Worm (Caenorhabditis elegans) whole organism, L4/young adult: Measurements from ENCODE around the gene flp-7.
A peak's percentile ranks its signal among the peaks of the same experiment; 100 is the strongest.

Experiments used
- W03F9.2 ChIP-seq: fragments of 150-350 bp; optimal IDR thresholded peaks from 2 replicates; lab custom pipeline; 2014; ENCODE audit warnings: missing biosample characterization, missing genetic modification characterization
- dao-5 ChIP-seq: sonication (generic microtip); optimal IDR thresholded peaks from 2 replicates; lab custom pipeline; 2016; ENCODE audit warnings: missing genotype, missing genetic modification characterization, moderate library complexity, missing compliant biosample characterization
- him-1 ChIP-seq: sonication (generic microtip); optimal IDR thresholded peaks from 2 replicates; lab custom pipeline; 2016; ENCODE audit warnings: missing genotype, missing genetic modification reagents, missing genetic modification characterization, missing compliant biosample characterization

Gene flp-7

DNA sequence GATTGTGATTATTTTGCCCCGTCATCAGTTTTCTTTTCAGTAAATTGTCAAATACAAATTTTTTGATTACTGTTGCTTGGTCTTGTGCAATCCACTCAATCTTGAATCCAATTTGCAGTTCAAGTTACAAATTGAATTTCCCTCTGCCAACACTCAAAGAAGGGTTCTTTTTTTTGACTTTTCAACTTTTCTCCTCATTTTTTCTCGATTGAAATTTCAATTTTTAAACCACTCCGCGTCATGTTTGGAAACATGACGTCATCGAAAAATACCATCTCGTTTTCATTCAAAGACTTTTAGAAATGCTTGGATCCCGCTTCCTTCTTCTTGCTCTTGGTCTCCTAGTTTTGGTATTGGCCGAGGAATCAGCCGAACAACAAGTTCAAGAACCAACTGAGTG, at the start of gene flp-7:
flp-7 (plus strand) TSS at position 301 of the 400 bp plus-strand sequence.
- TF ChIP-seq W03F9.2 (tag; lab: Kevin White, UChicago) (no peak), dao-5 (no peak), him-1 (tag; lab: Kevin White, UChicago) (no peak)

DNA sequence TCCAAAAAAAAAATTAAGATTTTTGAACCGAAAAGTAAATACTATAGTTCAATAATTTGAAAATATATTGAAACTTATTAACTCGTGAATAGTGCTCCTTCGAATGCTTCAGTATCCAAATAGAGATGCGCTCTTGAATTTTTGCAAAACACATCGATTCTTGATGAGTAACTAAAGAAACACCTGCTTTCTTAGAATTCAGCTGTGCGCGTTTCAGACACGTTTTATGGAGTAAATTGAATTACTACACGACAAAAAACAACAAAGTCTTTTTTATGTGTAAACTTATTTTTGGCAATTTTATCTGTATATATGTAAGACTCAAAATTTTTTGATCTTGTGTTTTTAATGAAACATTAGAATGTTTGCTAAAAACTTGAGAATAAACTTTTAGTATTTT, 49.1 kb upstream of the flp-7 start:
- TF ChIP-seq W03F9.2 (tag; lab: Kevin White, UChicago) (no peak), him-1 (tag; lab: Kevin White, UChicago) (no peak), dao-5 (no peak)

DNA sequence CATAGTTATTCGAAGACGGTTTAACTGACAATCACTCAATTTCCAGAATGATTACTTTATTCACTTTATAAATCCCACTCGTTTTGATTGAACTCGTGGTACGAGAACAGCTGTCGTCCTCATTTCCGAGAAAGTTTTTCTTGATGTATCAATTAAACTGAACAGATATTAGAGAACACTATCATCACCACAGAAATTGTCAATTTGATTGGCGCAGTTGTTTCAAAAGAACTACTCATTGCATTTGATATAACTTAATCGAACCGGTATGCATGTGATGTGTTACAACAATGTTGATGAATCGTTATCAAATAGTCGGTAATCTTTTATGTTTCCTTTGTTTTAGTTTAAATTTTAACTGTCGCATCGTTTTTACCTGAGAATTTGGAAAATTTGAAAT, 48.6 kb upstream of the flp-7 start:
- TF ChIP-seq W03F9.2 (tag; lab: Kevin White, UChicago) (no peak), dao-5 (no peak)

DNA sequence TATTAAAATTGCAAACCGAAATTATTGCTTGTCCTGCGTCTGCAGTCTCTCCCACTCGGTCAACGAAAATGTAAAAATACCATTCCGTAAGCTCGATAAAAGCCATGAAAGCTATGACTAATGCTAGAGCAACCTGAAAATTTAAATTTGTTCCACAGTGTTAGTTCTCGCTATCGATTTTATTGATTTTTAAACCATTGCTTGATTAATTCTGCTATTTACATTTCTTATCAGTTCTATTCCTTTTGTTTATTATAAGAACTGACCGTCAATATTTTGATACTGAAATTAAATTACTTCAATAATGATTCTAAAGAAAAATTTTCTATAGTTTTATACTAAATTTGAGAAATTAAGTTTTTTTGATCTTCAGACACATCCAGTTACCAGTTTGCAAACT, 46.5 kb upstream of the flp-7 start:
- no peak for TF ChIP-seq W03F9.2 (tag; lab: Kevin White, UChicago)

DNA sequence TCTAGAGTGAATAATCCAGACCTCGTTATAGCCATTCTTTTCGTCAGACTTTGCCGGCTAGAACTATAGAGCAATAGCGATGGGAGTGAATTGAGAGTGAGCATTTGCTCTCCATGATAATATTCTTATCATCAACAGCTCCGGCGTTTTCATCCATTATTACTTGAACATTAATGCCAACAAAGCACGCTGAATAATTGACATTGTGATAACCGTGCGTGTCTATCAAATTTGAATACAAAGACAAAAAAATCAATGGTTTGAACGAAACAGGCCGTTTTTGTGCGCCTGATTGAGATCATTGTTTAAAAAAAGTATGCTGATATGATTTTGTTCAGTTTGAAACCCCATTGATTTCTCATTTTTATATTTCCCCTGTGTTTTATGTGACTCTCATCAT, 46.0 kb upstream of the flp-7 start, which contains the start of gene dct-11:
dct-11 (minus strand) TSS at position 136 of the 400 bp plus-strand sequence.
- no peak for TF ChIP-seq W03F9.2 (tag; lab: Kevin White, UChicago)
- TF ChIP-seq dao-5 = no peak
- no peak for TF ChIP-seq him-1 (tag; lab: Kevin White, UChicago)

DNA sequence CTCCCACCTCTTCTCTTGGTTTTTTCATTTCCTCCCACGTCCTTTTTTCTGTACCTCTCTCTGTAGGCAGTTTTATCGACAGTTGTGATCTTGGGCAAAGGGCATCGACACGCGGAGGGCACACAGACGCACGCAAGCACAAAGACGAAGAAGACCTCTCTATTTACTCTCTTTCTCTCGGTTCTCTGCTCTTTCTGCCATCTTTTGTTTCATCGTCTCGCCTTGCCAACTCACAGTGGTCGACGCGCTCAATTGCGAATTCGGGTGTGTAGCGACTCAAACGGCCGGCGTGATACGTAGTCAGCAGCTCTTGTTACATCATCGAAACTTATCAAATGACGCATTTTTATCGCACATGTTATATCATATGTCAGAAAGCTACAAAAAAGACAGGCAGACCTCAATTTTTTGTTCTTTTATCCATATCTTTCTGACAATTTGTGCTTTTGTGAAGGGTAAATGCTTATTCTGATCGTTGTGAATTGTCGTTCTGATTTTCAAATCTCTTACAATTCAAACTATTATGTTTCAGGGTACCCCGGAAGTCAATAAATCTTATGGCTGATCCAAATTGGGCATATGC, 44.5 kb upstream of the flp-7 start, which contains the start of gene puf-9:
puf-9 (plus strand) TSS at position 533 of the 583 bp plus-strand sequence.
- TF ChIP-seq W03F9.2 (tag; lab: Kevin White, UChicago) (peak; percentile 83), him-1 (tag; lab: Kevin White, UChicago) (peak; percentile 96), dao-5 (peak; percentile 61)

DNA sequence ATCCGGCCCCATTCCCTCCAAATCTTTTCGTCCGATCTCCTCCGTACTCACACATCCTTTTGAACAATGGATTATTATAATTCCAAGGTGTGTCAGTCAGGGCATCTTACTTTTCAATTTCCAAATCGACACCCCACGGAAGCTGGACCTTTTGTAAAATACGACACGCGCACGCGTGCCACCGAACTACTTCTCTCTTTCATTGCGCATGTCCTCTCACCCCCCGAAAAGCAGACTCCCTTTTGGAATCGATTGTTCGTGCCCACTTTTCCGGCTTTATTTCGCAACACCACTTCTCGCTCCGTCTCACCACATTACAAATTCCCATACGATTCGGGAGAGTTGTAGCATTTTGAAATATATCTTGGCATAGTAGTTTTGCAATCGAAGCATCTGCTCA, 38.4 kb upstream of the flp-7 start:
- no peak for TF ChIP-seq W03F9.2 (tag; lab: Kevin White, UChicago)
- peak; percentile 39 for TF ChIP-seq him-1 (tag; lab: Kevin White, UChicago)
- no peak for TF ChIP-seq dao-5

DNA sequence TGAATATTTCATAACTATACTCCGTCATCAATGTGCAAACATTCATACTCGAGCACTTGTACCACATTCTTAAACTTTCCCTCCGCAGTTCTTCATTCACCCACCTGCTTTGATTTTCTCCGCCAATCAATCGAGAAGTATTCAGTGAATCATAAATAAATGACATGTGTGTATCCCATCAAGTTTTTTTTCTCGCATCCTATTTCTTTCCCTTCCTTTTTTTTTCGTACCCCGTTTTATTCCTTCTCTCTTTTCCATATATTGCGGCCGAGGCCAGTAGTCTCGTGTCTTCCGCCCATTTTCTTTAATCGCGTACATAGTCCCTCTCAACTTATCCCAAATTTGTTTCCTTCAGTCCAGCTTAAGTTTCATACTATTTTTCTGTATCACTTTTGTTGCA, 37.0 kb upstream of the flp-7 start, which contains the start of gene atat-2:
atat-2 (plus strand) TSS at position 398 of the 400 bp plus-strand sequence.
- TF ChIP-seq him-1 (tag; lab: Kevin White, UChicago) (no peak), W03F9.2 (tag; lab: Kevin White, UChicago) (no peak), dao-5 (no peak)

DNA sequence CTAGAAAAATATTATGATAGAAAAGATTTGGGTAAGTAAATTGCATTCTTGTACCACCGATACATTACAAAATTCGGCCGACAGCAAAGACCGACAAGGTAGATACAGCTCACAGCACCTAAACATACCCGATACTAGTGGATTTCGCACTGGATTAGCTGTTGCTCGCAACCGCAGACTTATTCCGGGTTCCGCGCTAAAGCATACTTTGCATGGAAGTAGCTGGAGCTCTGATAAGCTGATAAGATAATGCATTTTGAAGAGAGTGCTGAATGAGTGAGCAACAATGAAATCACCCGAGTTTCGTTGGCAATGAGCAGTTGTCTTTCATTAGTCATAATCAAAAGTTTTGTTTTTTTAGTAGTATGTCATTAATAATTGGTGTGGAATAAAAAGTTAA, 35.2 kb upstream of the flp-7 start:
- TF ChIP-seq him-1 (tag; lab: Kevin White, UChicago) (no peak), dao-5 (no peak), W03F9.2 (tag; lab: Kevin White, UChicago) (no peak)

DNA sequence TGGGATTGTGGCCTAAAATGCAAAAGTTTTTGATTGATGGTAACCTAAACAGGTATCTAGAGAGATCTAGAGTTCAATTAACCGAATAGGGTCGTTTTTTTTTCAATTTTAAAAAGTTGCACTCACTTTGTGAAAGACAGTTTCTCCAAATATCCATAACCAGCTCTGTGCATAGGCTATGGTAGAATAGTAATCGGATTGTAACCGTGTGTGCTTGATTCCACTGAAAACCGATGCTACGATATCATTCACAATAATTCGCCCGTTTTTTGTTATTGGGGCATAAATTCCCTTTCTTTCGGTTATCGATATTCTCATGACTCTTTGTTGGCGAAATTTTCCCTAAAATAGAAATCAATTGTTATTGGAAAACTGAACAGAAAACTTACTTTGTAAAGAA, 33.6 kb upstream of the flp-7 start:
- no peak for TF ChIP-seq dao-5
- no peak for TF ChIP-seq him-1 (tag; lab: Kevin White, UChicago)
- no peak for TF ChIP-seq W03F9.2 (tag; lab: Kevin White, UChicago)

DNA sequence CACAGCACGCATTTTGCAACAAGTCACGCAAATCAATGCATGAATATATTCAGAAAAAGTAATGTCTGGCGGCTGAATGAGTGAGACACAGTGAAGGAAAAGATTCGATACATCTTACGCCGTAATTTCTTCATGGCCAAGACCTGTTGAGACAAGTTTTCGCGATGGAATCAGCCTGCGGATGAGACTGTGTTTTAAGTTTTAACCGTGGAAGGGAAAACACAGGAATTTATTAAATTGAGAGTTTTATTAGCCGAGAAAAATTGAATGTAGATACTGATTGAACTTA, 31.6 kb upstream of the flp-7 start, which contains the start of gene hog-1:
hog-1 (minus strand) TSS at position 101 of the 289 bp plus-strand sequence.
- TF ChIP-seq dao-5 = no peak
- no peak for TF ChIP-seq W03F9.2 (tag; lab: Kevin White, UChicago)
- no peak for TF ChIP-seq him-1 (tag; lab: Kevin White, UChicago)

DNA sequence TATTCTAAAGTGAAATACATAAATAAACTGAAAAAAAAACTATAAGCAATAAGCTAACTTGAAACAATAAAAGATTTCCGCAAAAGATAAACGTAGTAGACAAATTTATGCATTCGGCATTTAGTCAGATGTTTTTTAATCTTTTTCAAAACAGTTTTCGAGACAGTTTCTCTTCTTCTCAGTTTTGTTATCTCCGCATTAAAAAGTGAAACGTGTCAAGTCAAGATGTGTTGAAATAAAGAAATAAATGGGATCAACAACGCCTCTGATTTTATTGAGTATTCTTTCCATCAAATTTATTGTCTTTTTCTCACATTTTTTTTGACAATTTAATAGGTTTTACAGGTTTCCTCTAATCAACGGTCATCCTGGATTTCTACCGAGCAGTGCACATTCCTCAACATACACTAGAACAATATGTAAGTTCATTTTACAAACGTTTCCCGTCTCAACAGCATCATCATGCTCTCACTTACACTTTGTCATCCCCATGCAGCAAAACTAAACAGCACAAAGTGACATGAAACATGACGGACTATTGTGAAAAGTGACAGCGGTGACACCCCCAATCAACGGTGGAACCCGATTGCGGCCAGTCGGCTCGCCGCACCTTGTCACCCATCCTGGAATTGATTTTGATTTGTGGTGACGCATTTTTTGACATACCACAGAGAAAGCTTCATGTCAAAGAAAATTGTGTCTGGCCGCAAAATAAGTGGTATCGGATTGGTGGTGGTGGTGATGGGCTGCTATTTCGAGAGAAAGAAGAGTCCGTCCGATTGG, 31.0 kb upstream of the flp-7 start:
- TF ChIP-seq him-1 (tag; lab: Kevin White, UChicago) = no peak
- TF ChIP-seq W03F9.2 (tag; lab: Kevin White, UChicago) = no peak
- TF ChIP-seq dao-5 = no peak

DNA sequence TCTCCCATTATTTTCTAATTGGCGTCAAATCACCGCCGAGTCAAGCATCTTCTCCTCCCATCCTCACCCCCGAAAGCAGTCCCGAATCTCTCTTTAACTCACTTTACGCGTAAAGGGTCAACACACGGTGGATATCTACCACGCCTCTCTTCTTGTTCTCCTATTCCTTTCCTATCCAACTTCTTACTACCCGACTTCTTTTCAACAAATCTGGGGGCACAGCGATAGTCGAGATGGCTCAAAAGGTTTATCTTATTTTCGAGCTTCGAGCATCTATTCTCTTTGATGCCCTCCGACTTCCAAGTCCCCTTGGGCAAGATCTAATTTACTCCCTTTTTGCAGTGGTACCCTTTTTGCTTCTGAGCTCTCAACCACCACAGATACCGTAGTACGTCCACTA, 26.5 kb upstream of the flp-7 start:
- TF ChIP-seq dao-5 = no peak
- no peak for TF ChIP-seq W03F9.2 (tag; lab: Kevin White, UChicago)

DNA sequence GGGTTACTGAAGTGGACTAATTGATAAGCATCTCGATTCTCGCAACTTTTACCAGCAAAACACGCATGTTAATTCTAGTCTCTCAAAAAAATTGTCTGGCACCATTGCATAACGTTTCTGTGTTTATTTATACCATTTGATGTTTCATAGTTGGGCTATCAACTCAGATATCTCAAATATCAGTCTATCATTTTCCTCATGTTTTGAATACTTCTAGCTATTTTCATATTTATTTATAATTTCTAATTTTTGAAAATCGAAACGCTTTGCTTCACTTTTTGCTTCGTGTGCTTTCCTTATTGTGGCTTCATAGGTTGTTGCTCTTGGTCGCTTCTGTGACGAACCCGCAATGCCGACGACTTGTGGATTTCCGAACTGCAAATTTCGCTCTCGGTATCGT, 23.3 kb upstream of the flp-7 start, which contains the start of gene ctbp-1:
ctbp-1 (plus strand) TSS at position 301 of the 400 bp plus-strand sequence.
- TF ChIP-seq W03F9.2 (tag; lab: Kevin White, UChicago) = no peak
- no peak for TF ChIP-seq dao-5
- no peak for TF ChIP-seq him-1 (tag; lab: Kevin White, UChicago)

DNA sequence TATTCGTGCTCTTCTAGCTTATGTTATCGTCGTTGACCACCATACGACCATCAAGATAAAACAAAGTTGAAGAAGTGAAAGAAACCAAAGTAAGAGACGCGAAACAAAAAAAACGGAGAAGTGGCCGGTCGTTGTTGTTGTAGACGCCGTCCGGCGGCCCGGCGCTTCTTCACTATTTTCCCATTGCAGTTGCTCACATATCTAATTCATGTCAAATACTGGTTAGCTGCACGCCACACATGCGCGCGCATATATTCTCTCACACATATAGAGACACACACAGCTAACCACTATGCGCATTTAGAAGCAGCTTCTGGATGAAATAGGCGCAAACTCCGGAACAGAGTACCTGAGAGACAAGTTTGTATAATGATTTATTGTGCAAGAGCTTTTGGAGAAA, 17.6 kb upstream of the flp-7 start:
- no peak for TF ChIP-seq him-1 (tag; lab: Kevin White, UChicago)
- TF ChIP-seq dao-5 = no peak
- TF ChIP-seq W03F9.2 (tag; lab: Kevin White, UChicago) = no peak
